Fruit fly (Drosophila melanogaster) whole organism, embryonic: ENCODE data around the gene Pbgs.

Experiments
- Atf-2 ChIP-seq: fragments of 200-800 bp; sonication (Bioruptor generic); optimal IDR thresholded peaks from 2 replicates; lab custom pipeline; 2016; ENCODE audit warnings: missing biosample characterization, missing genetic modification characterization
- BEAF-32 ChIP-seq: fragments of 200-800 bp; sonication (Bioruptor generic); optimal IDR thresholded peaks from 3 replicates; lab custom pipeline; 2017; ENCODE audit warnings: missing biosample characterization, missing genetic modification characterization, mild to moderate bottlenecking, moderate library complexity, missing genetic modification reagents
- CG10209 ChIP-seq: fragments of 200-800 bp; sonication (Bioruptor generic); optimal IDR thresholded peaks from 3 replicates; lab custom pipeline; 2017; ENCODE audit warnings: missing biosample characterization, mild to moderate bottlenecking, missing genetic modification characterization, missing genetic modification reagents
- CG10543 ChIP-seq: fragments of 200-800 bp; sonication (Bioruptor generic); optimal IDR thresholded peaks from 3 replicates; lab custom pipeline; 2017; ENCODE audit warnings: missing biosample characterization, mild to moderate bottlenecking, missing genetic modification characterization, moderate library complexity
- CG11723 ChIP-seq: fragments of 200-800 bp; sonication (Bioruptor generic); optimal IDR thresholded peaks from 2 replicates; lab custom pipeline; 2017; ENCODE audit warnings: missing biosample characterization, mild to moderate bottlenecking, missing genetic modification characterization
- CG12391 ChIP-seq: fragments of 200-800 bp; sonication (Bioruptor generic); optimal IDR thresholded peaks from 3 replicates; lab custom pipeline; 2018; ENCODE audit warnings: missing biosample characterization, mild to moderate bottlenecking, missing genetic modification characterization, moderate library complexity
- CG13287 ChIP-seq: fragments of 200-800 bp; sonication (Bioruptor generic); IDR thresholded peaks from 2 replicates; pipeline ENCODE4 v1.3.6; 2022; ENCODE audit warnings: missing biosample characterization, missing genetic modification characterization; ENCODE audit not compliant: partially characterized antibody
- CG15073 ChIP-seq: fragments of 200-800 bp; sonication (Bioruptor generic); optimal IDR thresholded peaks from 2 replicates; lab custom pipeline; 2016; ENCODE audit warnings: missing biosample characterization, missing genetic modification characterization
- CG15479 ChIP-seq: fragments of 200-800 bp; sonication (Bioruptor generic); optimal IDR thresholded peaks from 3 replicates; lab custom pipeline; 2019; ENCODE audit warnings: missing biosample characterization, mild to moderate bottlenecking, missing genetic modification characterization, moderate library complexity
- CG1602 ChIP-seq: fragments of 200-800 bp; sonication (Bioruptor generic); optimal IDR thresholded peaks from 3 replicates; lab custom pipeline; 2016; ENCODE audit warnings: missing biosample characterization, missing genetic modification characterization
- CG18262 ChIP-seq: fragments of 200-800 bp; optimal IDR thresholded peaks from 3 replicates; lab custom pipeline; 2019; ENCODE audit warnings: missing biosample characterization, mild to moderate bottlenecking, missing genetic modification characterization, moderate library complexity
- CG2202 ChIP-seq: fragments of 200-800 bp; sonication (Bioruptor generic); optimal IDR thresholded peaks from 2 replicates; lab custom pipeline; 2018; ENCODE audit warnings: missing biosample characterization, mild to moderate bottlenecking, missing genetic modification characterization
- CG3163 ChIP-seq: fragments of 200-800 bp; sonication (Bioruptor generic); optimal IDR thresholded peaks from 3 replicates; lab custom pipeline; 2016; ENCODE audit warnings: missing biosample characterization, missing genetic modification characterization
- CG4730 ChIP-seq: fragments of 200-800 bp; sonication (Bioruptor generic); IDR thresholded peaks from 2 replicates; pipeline ENCODE4 v1.3.6; 2022; ENCODE audit warnings: missing biosample characterization, missing genetic modification characterization
- CG6254 ChIP-seq: fragments of 200-800 bp; sonication (Bioruptor generic); optimal IDR thresholded peaks from 3 replicates; lab custom pipeline; 2017; ENCODE audit warnings: mild to moderate bottlenecking, missing biosample characterization, missing genetic modification reagents, missing genetic modification characterization
- CG6272 ChIP-seq: fragments of 200-800 bp; sonication (Bioruptor generic); IDR thresholded peaks from 2 replicates; pipeline ENCODE4 v1.3.6; 2022; ENCODE audit warnings: missing biosample characterization, missing genetic modification characterization
- CG7987 ChIP-seq: fragments of 200-800 bp; sonication (Bioruptor generic); optimal IDR thresholded peaks from 2 replicates; lab custom pipeline; 2018; ENCODE audit warnings: missing biosample characterization, mild to moderate bottlenecking, missing genetic modification characterization, moderate library complexity
- CG9727 ChIP-seq: fragments of 200-800 bp; sonication (Bioruptor generic); optimal IDR thresholded peaks from 3 replicates; lab custom pipeline; 2017; ENCODE audit warnings: missing biosample characterization, mild to moderate bottlenecking, missing genetic modification characterization
- Dip2 ChIP-seq: fragments of 200-800 bp; sonication (Bioruptor generic); IDR thresholded peaks from 2 replicates; pipeline ENCODE4 v1.3.6; 2022; ENCODE audit warnings: missing biosample characterization, missing genetic modification characterization
- E2f2 ChIP-seq: fragments of 200-800 bp; sonication (Bioruptor generic); IDR thresholded peaks from 2 replicates; pipeline ENCODE4 v1.3.6; 2022; ENCODE audit warnings: missing biosample characterization, missing genetic modification characterization
- H15 ChIP-seq: fragments of 200-800 bp; sonication (Bioruptor generic); IDR thresholded peaks from 3 replicates; pipeline ENCODE4 v1.3.6; 2022; ENCODE audit warnings: missing biosample characterization, missing genetic modification characterization
- Hand ChIP-seq: fragments of 200-800 bp; sonication (Bioruptor generic); optimal IDR thresholded peaks from 2 replicates; lab custom pipeline; 2017; ENCODE audit warnings: mild to moderate bottlenecking, missing biosample characterization, missing genetic modification reagents, missing genetic modification characterization
- Hey ChIP-seq: fragments of 200-800 bp; sonication (Bioruptor generic); optimal IDR thresholded peaks from 3 replicates; lab custom pipeline; 2018; ENCODE audit warnings: missing biosample characterization, mild to moderate bottlenecking, missing genetic modification characterization
- Lpt ChIP-seq: fragments of >200 bp; optimal IDR thresholded peaks from 2 replicates; lab custom pipeline; 2018; ENCODE audit warnings: missing biosample characterization, missing genetic modification characterization
- Nf-YA ChIP-seq: fragments of 200-800 bp; sonication (Bioruptor generic); IDR thresholded peaks from 2 replicates; pipeline ENCODE4 v1.3.6; 2022; ENCODE audit warnings: missing biosample characterization, missing genetic modification characterization
- Oli ChIP-seq: fragments of 200-800 bp; sonication (Bioruptor generic); optimal IDR thresholded peaks from 2 replicates; lab custom pipeline; 2018; ENCODE audit warnings: missing biosample characterization, mild to moderate bottlenecking, missing genetic modification characterization, moderate library complexity
- Ssrp ChIP-seq: fragments of 200-800 bp; sonication (Bioruptor generic); optimal IDR thresholded peaks from 2 replicates; lab custom pipeline; 2018; ENCODE audit warnings: missing biosample characterization, mild to moderate bottlenecking, missing genetic modification characterization, moderate library complexity
- Vsx1 ChIP-seq: fragments of 200-800 bp; sonication (Bioruptor generic); optimal IDR thresholded peaks from 2 replicates; lab custom pipeline; 2017; ENCODE audit warnings: missing biosample characterization, mild to moderate bottlenecking, missing genetic modification characterization, missing genetic modification reagents
- crc ChIP-seq: fragments of 200-800 bp; sonication (Bioruptor generic); optimal IDR thresholded peaks from 2 replicates; lab custom pipeline; 2016; ENCODE audit warnings: missing biosample characterization, missing genetic modification characterization
- dmrt99B ChIP-seq: fragments of 200-800 bp; sonication (Bioruptor generic); optimal IDR thresholded peaks from 2 replicates; lab custom pipeline; 2018; ENCODE audit warnings: missing biosample characterization, mild to moderate bottlenecking, missing genetic modification characterization, moderate library complexity
- exex ChIP-seq: fragments of 200-800 bp; sonication (Bioruptor generic); optimal IDR thresholded peaks from 4 replicates; lab custom pipeline; 2018; ENCODE audit warnings: missing biosample characterization, mild to moderate bottlenecking, missing genetic modification characterization, moderate library complexity
- grau ChIP-seq: fragments of 200-800 bp; optimal IDR thresholded peaks from 3 replicates; lab custom pipeline; 2019; ENCODE audit warnings: missing biosample characterization, mild to moderate bottlenecking, missing genetic modification characterization, moderate library complexity
- gt ChIP-seq: fragments of 200-800 bp; sonication (Bioruptor generic); IDR thresholded peaks from 2 replicates; pipeline ENCODE4 v1.3.6; 2022; ENCODE audit warnings: missing biosample characterization, missing genetic modification characterization
- hth ChIP-seq: fragments of >200 bp; optimal IDR thresholded peaks from 2 replicates; lab custom pipeline; 2017; ENCODE audit warnings: inconsistent platforms
- jigr1 ChIP-seq: fragments of 200-800 bp; sonication (Bioruptor generic); IDR thresholded peaks from 3 replicates; pipeline ENCODE4 v1.3.6; 2022; ENCODE audit warnings: missing biosample characterization, missing genetic modification characterization
- ken ChIP-seq: fragments of 200-800 bp; sonication (Bioruptor generic); IDR thresholded peaks from 3 replicates; pipeline ENCODE4 v1.3.6; 2022; ENCODE audit warnings: missing biosample characterization, missing genetic modification characterization
- prd ChIP-seq, 3 experiments: fragments of >200 bp in 2 of 3; fragments of 200-800 bp in 1 of 3; sonication (Bioruptor generic) in 1 of 3; optimal IDR thresholded peaks in 2 of 3; IDR thresholded peaks in 1 of 3; 2 replicates in 2 of 3; 3 replicates in 1 of 3; pipeline versions ENCODE4 v1.3.6 to Lab custom; 2017 to 2022; ENCODE audit warnings: missing biosample characterization in 1 of 3, missing genetic modification characterization in 1 of 3
- repo ChIP-seq: fragments of 200-800 bp; sonication (Bioruptor generic); optimal IDR thresholded peaks from 2 replicates; lab custom pipeline; 2016; ENCODE audit warnings: missing biosample characterization, missing genetic modification characterization
- slou ChIP-seq: fragments of 200-800 bp; sonication (Bioruptor generic); optimal IDR thresholded peaks from 3 replicates; lab custom pipeline; 2016; ENCODE audit warnings: missing biosample characterization, missing genetic modification characterization
- tio ChIP-seq: fragments of 200-800 bp; sonication (Bioruptor generic); optimal IDR thresholded peaks from 2 replicates; lab custom pipeline; 2017; ENCODE audit warnings: missing biosample characterization, missing genetic modification characterization, inconsistent platforms
- tup ChIP-seq: fragments of 200-800 bp; sonication (Bioruptor generic); optimal IDR thresholded peaks from 2 replicates; lab custom pipeline; 2016; ENCODE audit warnings: missing biosample characterization, mild to moderate bottlenecking, missing genetic modification characterization, moderate library complexity
- tx ChIP-seq: fragments of 200-800 bp; sonication (Bioruptor generic); optimal IDR thresholded peaks from 2 replicates; lab custom pipeline; 2016; ENCODE audit warnings: missing biosample characterization, missing genetic modification characterization
- zen2 ChIP-seq: fragments of 200-800 bp; sonication (Bioruptor generic); IDR thresholded peaks from 3 replicates; pipeline ENCODE4 v1.3.6; 2022; ENCODE audit warnings: missing biosample characterization, missing genetic modification characterization; ENCODE audit not compliant: partially characterized antibody

Gene Pbgs

dm6 chr3L:12277054-12277879, 6.1 kb upstream of the Pbgs start, which contains the start of the genes Sms and INPP5E (continued):
- TF ChIP-seq exex (tag; lab: Kevin White, UChicago) (no peak), ken (peak; percentile 49; the same call in 1 of the 3 replicates), Ssrp (tag; lab: Kevin White, UChicago) (peak; percentile 62), CG10543 (GFP tag; lab: Kevin White, UChicago) (peak; percentile 64), H15 (GFP tag; lab: Robert Waterston, UW) (peak; percentile 52; the same call in 1 of the 3 replicates), BEAF-32 (GFP tag; lab: Kevin White, UChicago) (peak; percentile 88), grau (peak; percentile 61), Lpt (GFP tag; lab: Kevin White, UChicago) (no peak), Dip2 (GFP tag; lab: Robert Waterston, UW) (no peak), CG10209 (GFP tag; lab: Kevin White, UChicago) (peak; percentile 45), tx (GFP tag; lab: Kevin White, UChicago) (no peak), Oli (peak; percentile 40), jigr1 (GFP tag; lab: Robert Waterston, UW) (peak; percentile 83; the same call in 1 of the 3 replicates), tup (GFP tag; lab: Kevin White, UChicago) (peak; percentile 5), Hey (tag; lab: Kevin White, UChicago) (no peak), Atf-2 (GFP tag; lab: Kevin White, UChicago) (no peak), hth (no peak), tio (no peak), CG9727 (peak; percentile 73), E2f2 (GFP tag; lab: Robert Waterston, UW) (peak; percentile 60), repo (GFP tag; lab: Kevin White, UChicago) (no peak), gt (no peak), CG1602 (GFP tag; lab: Kevin White, UChicago) (peak; percentile 65), CG7987 (GFP tag; lab: Kevin White, UChicago) (no peak), Hand (GFP tag; lab: Kevin White, UChicago) (no peak), CG15073 (no peak), CG12391 (tag; lab: Kevin White, UChicago) (peak; percentile 85), CG13287 (GFP tag; lab: Robert Waterston, UW) (peak; percentile 80), CG15479 (GFP tag; lab: Kevin White, UChicago) (no peak), slou (GFP tag; lab: Kevin White, UChicago) (no peak), crc (GFP tag; lab: Kevin White, UChicago) (no peak), prd (optimal IDR thresholded peaks at IDR 0.05; lab: Kevin White, UChicago) (no peak), prd (GFP tag; IDR thresholded peaks at IDR 0.05; lab: Robert Waterston, UW) (peak; percentile 63; the same call in 1 of the 3 replicates), CG11723 (no peak), CG4730 (GFP tag; lab: Robert Waterston, UW) (no peak), dmrt99B (tag; lab: Kevin White, UChicago) (peak; percentile 24), CG18262 (tag; lab: Kevin White, UChicago) (peak; percentile 71), Nf-YA (GFP tag; lab: Robert Waterston, UW) (no peak), CG3163 (GFP tag; lab: Kevin White, UChicago) (no peak), CG2202 (peak; percentile 11), zen2 (peak; percentile 58; the same call in 2 of the 3 replicates), CG6272 (GFP tag; lab: Robert Waterston, UW) (peak; percentile 76), CG6254 (GFP tag; lab: Kevin White, UChicago) (peak; percentile 11), Vsx1 (GFP tag; lab: Kevin White, UChicago) (no peak)
